Fruit fly (Drosophila melanogaster): Measurements from ENCODE around the gene CG8188.
A peak's percentile ranks its signal among the peaks of the same experiment; 100 is the strongest.

Gene CG8188

dm6 chrX:17709546-17710272 lies 6.9 kb upstream of the CG8188 start, which contains the start of the genes CG8173 and raskol (continued):
- TF ChIP-seq CG13123 (GFP tag; optimal IDR thresholded peaks at IDR 0.05) (no peak), HmgZ (tag; optimal IDR thresholded peaks at IDR 0.05) (peak; percentile 63), CG8290 (GFP tag; optimal IDR thresholded peaks at IDR 0.05) (no peak), CG8290 (tag; optimal IDR thresholded peaks at IDR 0.05) (peak in 1 of 2 experiments; percentile 58), row (GFP tag; IDR thresholded peaks at IDR 0.05) (peak; percentile 8; the same call in 1 of the 3 replicates), CG3065 (GFP tag; optimal IDR thresholded peaks at IDR 0.05) (no peak), CG13296 (GFP tag; optimal IDR thresholded peaks at IDR 0.05) (peak; percentile 19), Mes4 (GFP tag; optimal IDR thresholded peaks at IDR 0.05) (no peak), bigmax (GFP tag; optimal IDR thresholded peaks at IDR 0.05) (no peak), sob (GFP tag; IDR thresholded peaks at IDR 0.05) (peak; percentile 20; the same call in 1 of the 2 replicates), HLH3B (GFP tag; IDR thresholded peaks at IDR 0.05) (no peak), Poxn (GFP tag; IDR thresholded peaks at IDR 0.05) (no peak), trem (tag; optimal IDR thresholded peaks at IDR 0.05) (peak; percentile 46), CG30403 (GFP tag; optimal IDR thresholded peaks at IDR 0.05) (no peak), NfI (GFP tag; optimal IDR thresholded peaks at IDR 0.05) (peak; percentile 1), CG6654 (GFP tag; optimal IDR thresholded peaks at IDR 0.05) (no peak), Rfx (GFP tag; IDR thresholded peaks at IDR 0.05) (peak; percentile 40), sug (tag; optimal IDR thresholded peaks at IDR 0.05) (peak; percentile 18), CG6254 (GFP tag; optimal IDR thresholded peaks at IDR 0.05) (no peak), pfk (GFP tag; optimal IDR thresholded peaks at IDR 0.05) (peak; percentile 11), CG1832 (GFP tag; optimal IDR thresholded peaks at IDR 0.05) (no peak), CG4820 (GFP tag; optimal IDR thresholded peaks at IDR 0.05) (no peak), ash1 (GFP tag; optimal IDR thresholded peaks at IDR 0.05) (peak; percentile 30), Myb (GFP tag; optimal IDR thresholded peaks at IDR 0.05) (peak; percentile 99), nerfin-1 (tag; optimal IDR thresholded peaks at IDR 0.05) (peak; percentile 12), CG17186 (GFP tag; optimal IDR thresholded peaks at IDR 0.05) (peak; percentile 44), CG11456 (GFP tag; IDR thresholded peaks at IDR 0.05) (0 out of 3 replicates have a peak, but pooled peaks have one; percentile 14), Hr39 (optimal IDR thresholded peaks at IDR 0.05) (no peak), ab (GFP tag; optimal IDR thresholded peaks at IDR 0.05) (no peak), CG7556 (GFP tag; optimal IDR thresholded peaks at IDR 0.05) (no peak), toy (GFP tag; IDR thresholded peaks at IDR 0.05) (no peak), dati (GFP tag; IDR thresholded peaks at IDR 0.05) (no peak), Optix (GFP tag; IDR thresholded peaks at IDR 0.05) (no peak), wek (GFP tag; optimal IDR thresholded peaks at IDR 0.05) (no peak), gfzf (GFP tag; optimal IDR thresholded peaks at IDR 0.05) (peak; percentile 90), CG11560 (tag; IDR thresholded peaks at IDR 0.05) (no peak), kay (GFP tag; optimal IDR thresholded peaks at IDR 0.05) (no peak), gro (GFP tag; optimal IDR thresholded peaks at IDR 0.05) (no peak), chm (GFP tag; IDR thresholded peaks at IDR 0.05) (peak; percentile 47; the same call in 1 of the 2 replicates), bab2 (GFP tag; optimal IDR thresholded peaks at IDR 0.05) (no peak), CG4730 (GFP tag; IDR thresholded peaks at IDR 0.05) (no peak), fru (optimal IDR thresholded peaks at IDR 0.05) (no peak), B-H2 (GFP tag; optimal IDR thresholded peaks at IDR 0.05) (peak; percentile 33), ssp (GFP tag; IDR thresholded peaks at IDR 0.05) (no peak), Ssrp (tag; optimal IDR thresholded peaks at IDR 0.05) (no peak), CG9817 (tag; optimal IDR thresholded peaks at IDR 0.05) (no peak), CG4404 (GFP tag; IDR thresholded peaks at IDR 0.05) (no peak), lmd (GFP tag; IDR thresholded peaks at IDR 0.05) (no peak), Chrac-16 (GFP tag; optimal IDR thresholded peaks at IDR 0.05) (no peak), lab (GFP tag; optimal IDR thresholded peaks at IDR 0.05) (peak; percentile 34), twi (tag; optimal IDR thresholded peaks at IDR 0.05) (no peak), CG5180 (GFP tag; optimal IDR thresholded peaks at IDR 0.05) (no peak)
